Fruit fly (Drosophila melanogaster): ENCODE measurements around the gene CG14630.

Gene CG14630

DNA sequence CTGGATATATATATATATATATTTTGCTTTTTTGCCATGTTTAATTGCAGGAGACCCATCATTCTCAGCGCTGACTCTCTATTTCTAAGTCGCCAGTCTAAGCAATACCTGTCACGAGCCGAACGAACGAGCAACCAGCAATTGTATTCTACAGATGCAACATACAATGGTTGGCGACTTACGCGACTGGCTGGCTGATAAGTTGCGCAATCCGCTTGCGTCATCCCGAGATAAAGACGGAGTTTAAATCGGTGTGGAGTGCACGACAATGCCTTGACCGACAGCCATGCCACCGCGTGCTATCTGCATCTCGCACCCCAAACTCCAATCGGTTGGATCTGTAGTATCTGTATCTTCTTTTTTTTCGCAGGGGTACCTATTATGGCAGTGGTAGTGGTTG lies 51.1 kb downstream of the CG14630 start:
- no peak for TF ChIP-seq CG15710 (tag; optimal IDR thresholded peaks at IDR 0.05)
- TF ChIP-seq fd96Ca (GFP tag; IDR thresholded peaks at IDR 0.05) = no peak
- no peak for TF ChIP-seq CG14655 (GFP tag; optimal IDR thresholded peaks at IDR 0.05)
- no peak for TF ChIP-seq Pif1B (GFP tag; optimal IDR thresholded peaks at IDR 0.05)
- no peak for TF ChIP-seq Snoo (tag; optimal IDR thresholded peaks at IDR 0.05)
- TF ChIP-seq Ets98B (GFP tag; IDR thresholded peaks at IDR 0.05) = no peak
- no peak for TF ChIP-seq D1 (tag; optimal IDR thresholded peaks at IDR 0.05)
- no peak for TF ChIP-seq EcR (GFP tag; optimal IDR thresholded peaks at IDR 0.05)
- no peak for TF ChIP-seq CG12605 (GFP tag; IDR thresholded peaks at IDR 0.05)
- TF ChIP-seq CG8301 (tag; optimal IDR thresholded peaks at IDR 0.05) = no peak
- TF ChIP-seq CG8159 (tag; optimal IDR thresholded peaks at IDR 0.05) = no peak
- no peak for TF ChIP-seq Pif1A (GFP tag; optimal IDR thresholded peaks at IDR 0.05)
- TF ChIP-seq gl (tag; optimal IDR thresholded peaks at IDR 0.05) = no peak
- no peak for TF ChIP-seq CG4496 (GFP tag; IDR thresholded peaks at IDR 0.05)
- no peak for TF ChIP-seq CG17806 (tag; optimal IDR thresholded peaks at IDR 0.05)
- TF ChIP-seq CG13204 (GFP tag; optimal IDR thresholded peaks at IDR 0.05) = no peak
